Fruit fly (Drosophila melanogaster): Measurements from ENCODE around the gene Dph5.

DNA sequence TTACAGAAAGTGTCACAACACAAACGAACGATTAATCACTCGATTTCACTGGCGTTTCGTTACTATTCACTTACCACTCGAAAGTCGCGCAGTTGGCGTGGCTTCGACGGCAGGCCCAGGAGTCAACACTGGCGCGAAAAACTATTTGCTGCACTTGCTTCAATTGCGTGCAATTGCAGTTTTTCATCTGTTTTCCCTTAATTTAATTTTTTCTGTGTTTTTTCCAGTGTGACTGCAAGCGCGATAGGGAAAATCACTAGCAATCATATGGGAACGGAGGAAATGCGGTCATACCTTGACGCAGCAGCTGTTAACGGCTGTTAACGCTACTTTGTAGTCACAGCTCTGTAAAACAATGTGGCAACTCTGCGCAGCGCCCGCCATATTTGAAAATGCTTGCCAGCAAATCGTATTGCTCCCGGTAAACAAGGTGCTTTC, 35.4 kb downstream of the Dph5 start, which contains the start of gene AdipoR:
- TF ChIP-seq psq (optimal IDR thresholded peaks at IDR 0.05) (no peak), usp (GFP tag; optimal IDR thresholded peaks at IDR 0.05) (no peak), EcR (GFP tag; optimal IDR thresholded peaks at IDR 0.05) (no peak)

Data from whole organism.